Worm (Caenorhabditis elegans): ENCODE data around the gene kel-1.
A peak's percentile ranks its signal among the peaks of the same experiment; 100 is the strongest.

Gene kel-1

ce11 chrII:11690868-11691267 is 2.1 kb downstream of the kel-1 start (continued):
- no peak for TF ChIP-seq F49E8.2 (tag; optimal IDR thresholded peaks at IDR 0.05; ENCODE audit: borderline replicate concordance)
- no peak for TF ChIP-seq F44E2.7 (GFP tag; IDR thresholded peaks at IDR 0.05)
- no peak for TF ChIP-seq T26A8.4 (GFP tag; IDR thresholded peaks at IDR 0.05)

- peak; percentile 43 for TF ChIP-seq dve-1 (tag; optimal IDR thresholded peaks at IDR 0.05; ENCODE audit: insufficient read depth)
- no peak for TF ChIP-seq mxl-2 (GFP tag; conservative IDR thresholded peaks at IDR 0.05)
- TF ChIP-seq nhr-77 (tag; optimal IDR thresholded peaks at IDR 0.05), result peak; percentile 1
- TF ChIP-seq ZK546.5 (tag; optimal IDR thresholded peaks at IDR 0.05), result no peak
- no peak for TF ChIP-seq egl-27 (tag; optimal IDR thresholded peaks at IDR 0.05)
- no peak for TF ChIP-seq ztf-11 (tag; optimal IDR thresholded peaks at IDR 0.05)
- TF ChIP-seq snpc-1.2 (GFP tag; IDR thresholded peaks at IDR 0.05), result 0 out of 2 replicates have a peak, but pooled peaks have one; percentile 17
- no peak for TF ChIP-seq zfp-3 (GFP tag; conservative IDR thresholded peaks at IDR 0.05)
- TF ChIP-seq nhr-11 (tag; optimal IDR thresholded peaks at IDR 0.05), result no peak
- no peak for TF ChIP-seq dmd-9 (GFP tag; IDR thresholded peaks at IDR 0.05)
- TF ChIP-seq mes-2 (tag; optimal IDR thresholded peaks at IDR 0.05; ENCODE audit: poor library complexity, severe bottlenecking), result peak; percentile 38
- TF ChIP-seq mdt-29 (GFP tag; IDR thresholded peaks at IDR 0.05), result no peak
- peak; percentile 25 for TF ChIP-seq hlh-11 (tag; optimal IDR thresholded peaks at IDR 0.05)
- no peak for TF ChIP-seq zfp-2 (tag; optimal IDR thresholded peaks at IDR 0.05)
- no peak for TF ChIP-seq ceh-28 (tag; optimal IDR thresholded peaks at IDR 0.05)
- peak; percentile 15 for TF ChIP-seq rbr-2 (tag; optimal IDR thresholded peaks at IDR 0.05)
- TF ChIP-seq mep-1 (tag; optimal IDR thresholded peaks at IDR 0.05), result peak; percentile 50
- no peak for TF ChIP-seq jun-1 (tag; optimal IDR thresholded peaks at IDR 0.05)
- TF ChIP-seq ces-1 (GFP tag; optimal IDR thresholded peaks at IDR 0.05), result no peak
- TF ChIP-seq lin-13 (GFP tag; optimal IDR thresholded peaks at IDR 0.05), result peak; percentile 29
- TF ChIP-seq dpl-1 (GFP tag; optimal IDR thresholded peaks at IDR 0.05), result peak; percentile 50
- no peak for TF ChIP-seq nhr-6 (tag; optimal IDR thresholded peaks at IDR 0.05)
- TF ChIP-seq hlh-30 (tag; optimal IDR thresholded peaks at IDR 0.05; ENCODE audit: insufficient read depth), result no peak
- TF ChIP-seq nhr-42 (GFP tag; IDR thresholded peaks at IDR 0.05), result no peak
- no peak for TF ChIP-seq saeg-2 (GFP tag; IDR thresholded peaks at IDR 0.05)
- no peak for TF ChIP-seq ama-1 (optimal IDR thresholded peaks at IDR 0.05)
- no peak for TF ChIP-seq hmg-1.1 (GFP tag; IDR thresholded peaks at IDR 0.05)
- no peak for TF ChIP-seq fkh-10 (GFP tag; optimal IDR thresholded peaks at IDR 0.05)
- peak in 1 of 2 experiments; percentile 42 for TF ChIP-seq unc-62 (GFP tag; optimal IDR thresholded peaks at IDR 0.05 in 1 of 2)
- no peak for TF ChIP-seq unc-62 (tag; optimal IDR thresholded peaks at IDR 0.05)
- TF ChIP-seq aha-1 (tag), result peak; percentile 96
- TF ChIP-seq lsy-2 (tag; optimal IDR thresholded peaks at IDR 0.05), result peak in 1 of 2 experiments; percentile 70
- TF ChIP-seq aly-2 (tag; optimal IDR thresholded peaks at IDR 0.05), result no peak
- no peak for TF ChIP-seq nhr-102 (tag; optimal IDR thresholded peaks at IDR 0.05)
- TF ChIP-seq lin-38 (GFP tag; IDR thresholded peaks at IDR 0.05), result peak; percentile 31; the same call in 1 of the 2 replicates
Measured at ce11 chrII:11694432-11694831, 5.7 kb downstream of the kel-1 start.

- TF ChIP-seq hmg-1.1 (GFP tag; IDR thresholded peaks at IDR 0.05) (peak; percentile 9; the same call in 1 of the 2 replicates), dve-1 (tag; optimal IDR thresholded peaks at IDR 0.05; ENCODE audit: insufficient read depth) (peak; percentile 15), lin-38 (GFP tag; IDR thresholded peaks at IDR 0.05) (peak; percentile 68), F49E8.2 (tag; optimal IDR thresholded peaks at IDR 0.05; ENCODE audit: borderline replicate concordance) (peak; percentile 18), unc-130 (GFP tag; optimal IDR thresholded peaks at IDR 0.05) (peak; percentile 14), nhr-42 (GFP tag; IDR thresholded peaks at IDR 0.05) (0 out of 2 replicates have a peak, but pooled peaks have one; percentile 22), zfp-3 (GFP tag; conservative IDR thresholded peaks at IDR 0.05) (0 out of 2 replicates have a peak, but pooled peaks have one; percentile 32)
Measured at ce11 chrII:11695161-11695944, 6.6 kb downstream of the kel-1 start, which contains the start of gene tars-1. Gene tars-1, minus strand, starts transcription at chrII:11695657.
